Worm (Caenorhabditis elegans): ENCODE data around the gene vpat-1.

DNA sequence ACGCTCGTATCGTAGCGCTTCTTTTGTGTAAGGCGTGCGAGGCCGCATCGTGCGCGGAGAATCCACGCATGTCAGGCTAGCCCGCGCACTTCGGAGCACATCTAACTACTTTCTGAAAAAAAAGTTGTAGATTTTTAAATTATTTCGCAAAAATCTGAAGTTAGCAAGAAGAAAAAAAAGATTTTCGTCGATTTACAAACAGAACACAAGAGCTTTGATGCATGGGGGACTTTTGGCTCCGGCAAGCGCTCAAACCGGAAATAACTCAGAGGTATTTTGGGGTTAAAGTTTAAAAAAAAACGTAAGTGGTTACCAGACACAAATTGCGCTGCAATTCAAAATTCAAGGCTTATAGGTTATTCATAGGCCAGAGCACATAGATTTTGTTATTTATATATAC lies 28.6 kb downstream of the vpat-1 start, which contains the start of the genes F55A4.13 and nlf-1:
- TF ChIP-seq him-1 (tag; optimal IDR thresholded peaks at IDR 0.05) (no peak), dao-5 (tag; optimal IDR thresholded peaks at IDR 0.05) (no peak), W03F9.2 (tag; optimal IDR thresholded peaks at IDR 0.05) (no peak)

Data from whole organism, L4/young adult.